Fruit fly (Drosophila melanogaster) whole organism, pupa: ENCODE measurements around the gene twr.

Experiments used
- CG4496 ChIP-seq: fragments of 200-800 bp; sonication (Bioruptor generic); IDR thresholded peaks from 3 replicates; pipeline ENCODE4 v1.3.6; 2022; ENCODE audit warnings: missing biosample characterization, missing genetic modification characterization
- CG9948 ChIP-seq: fragments of 200-800 bp; sonication (Bioruptor generic); optimal IDR thresholded peaks from 2 replicates; lab custom pipeline; 2018; ENCODE audit warnings: missing biosample characterization, mild to moderate bottlenecking, missing genetic modification characterization, moderate library complexity
- D1 ChIP-seq: fragments of 200-800 bp; sonication (Bioruptor generic); optimal IDR thresholded peaks from 2 replicates; lab custom pipeline; 2018; ENCODE audit warnings: missing biosample characterization, mild to moderate bottlenecking, missing genetic modification characterization, moderate library complexity
- fd96Ca ChIP-seq: fragments of 200-800 bp; sonication (Bioruptor generic); IDR thresholded peaks from 3 replicates; pipeline ENCODE4 v1.3.6; 2022; ENCODE audit warnings: missing biosample characterization, missing genetic modification characterization

DNA sequence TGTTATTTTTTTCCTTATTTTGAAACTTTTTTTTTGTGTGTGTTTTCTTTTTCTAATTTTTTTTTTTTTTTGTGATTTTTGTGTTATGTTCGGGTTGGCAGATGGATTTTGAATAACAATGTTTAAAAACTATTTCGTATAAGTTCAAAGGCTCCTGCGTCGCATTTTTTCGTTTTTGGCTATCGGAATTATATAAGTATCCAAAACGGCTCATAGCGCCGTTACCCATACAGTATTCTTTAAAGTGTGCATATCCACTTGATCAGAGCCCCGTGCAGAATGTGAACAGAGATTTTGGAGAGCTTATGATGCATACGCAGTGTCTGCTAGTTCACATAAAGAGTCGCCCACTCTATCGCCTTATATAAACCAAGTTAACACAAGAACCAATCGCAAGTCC lies 29.9 kb upstream of the twr start, which contains the start of gene sowi:
- TF ChIP-seq CG9948 (no peak), CG4496 (no peak), D1 (tag; lab: Kevin White, UChicago) (no peak), fd96Ca (GFP tag; lab: Robert Waterston, UW) (no peak)
